Fruit fly (Drosophila melanogaster) whole organism, embryonic: Measurements from ENCODE around the gene CG3505.

Experiments used
- ATbp ChIP-seq: fragments of 200-800 bp; sonication (Bioruptor generic); optimal IDR thresholded peaks from 2 replicates; lab custom pipeline; 2017; ENCODE audit warnings: missing biosample characterization, mild to moderate bottlenecking, missing genetic modification characterization, missing genetic modification reagents
- Antp ChIP-seq: fragments of 200-800 bp; sonication (Bioruptor generic); optimal IDR thresholded peaks from 3 replicates; lab custom pipeline; 2016; ENCODE audit warnings: missing biosample characterization, missing genetic modification characterization
- Asciz ChIP-seq: fragments of 200-800 bp; sonication (Bioruptor generic); optimal IDR thresholded peaks from 2 replicates; lab custom pipeline; 2017; ENCODE audit warnings: missing biosample characterization, mild to moderate bottlenecking, missing genetic modification characterization, missing genetic modification reagents
- Awh ChIP-seq: fragments of 200-800 bp; sonication (Bioruptor generic); IDR thresholded peaks from 2 replicates; pipeline ENCODE4, ENCODE4 v1.3.6; 2022; ENCODE audit warnings: missing biosample characterization, missing genetic modification characterization
- B-H1 ChIP-seq: fragments of 200-800 bp; sonication (Bioruptor generic); IDR thresholded peaks from 3 replicates; pipeline ENCODE4 v1.3.6; 2022; ENCODE audit warnings: missing biosample characterization, missing genetic modification characterization
- BEAF-32 ChIP-seq: fragments of 200-800 bp; sonication (Bioruptor generic); optimal IDR thresholded peaks from 3 replicates; lab custom pipeline; 2017; ENCODE audit warnings: missing biosample characterization, missing genetic modification characterization, mild to moderate bottlenecking, moderate library complexity, missing genetic modification reagents
- CG10321 ChIP-seq: fragments of 200-800 bp; sonication (Bioruptor generic); IDR thresholded peaks from 2 replicates; pipeline ENCODE4 v1.3.6; 2022; ENCODE audit warnings: missing biosample characterization, missing genetic modification characterization
- CG11085 ChIP-seq: fragments of 200-800 bp; sonication (Bioruptor generic); IDR thresholded peaks from 2 replicates; pipeline ENCODE4 v1.3.6; 2022; ENCODE audit warnings: missing biosample characterization, missing genetic modification characterization
- CG11696 ChIP-seq: fragments of 200-800 bp; sonication (Bioruptor generic); IDR thresholded peaks from 2 replicates; pipeline ENCODE4 v1.3.6; 2022; ENCODE audit warnings: missing biosample characterization, missing genetic modification characterization
- CG12071 ChIP-seq: fragments of 200-800 bp; sonication (Bioruptor generic); optimal IDR thresholded peaks from 3 replicates; lab custom pipeline; 2018; ENCODE audit warnings: missing biosample characterization, mild to moderate bottlenecking, missing genetic modification characterization
- CG12236 ChIP-seq: fragments of 200-800 bp; sonication (Bioruptor generic); optimal IDR thresholded peaks from 2 replicates; lab custom pipeline; 2016; ENCODE audit warnings: missing biosample characterization, missing genetic modification characterization
- CG1233 ChIP-seq: fragments of 200-800 bp; sonication (Bioruptor generic); optimal IDR thresholded peaks from 4 replicates; lab custom pipeline; 2018; ENCODE audit warnings: missing biosample characterization, mild to moderate bottlenecking, missing genetic modification characterization
- CG12391 ChIP-seq: fragments of 200-800 bp; sonication (Bioruptor generic); optimal IDR thresholded peaks from 3 replicates; lab custom pipeline; 2018; ENCODE audit warnings: missing biosample characterization, mild to moderate bottlenecking, missing genetic modification characterization, moderate library complexity
- CG16863 ChIP-seq: fragments of 200-800 bp; sonication (Bioruptor generic); optimal IDR thresholded peaks from 3 replicates; lab custom pipeline; 2016; ENCODE audit warnings: missing biosample characterization, missing genetic modification characterization
- CG17328 ChIP-seq: fragments of 200-800 bp; sonication (Bioruptor generic); IDR thresholded peaks from 2 replicates; pipeline ENCODE4 v1.3.6; 2022; ENCODE audit warnings: missing biosample characterization, missing genetic modification characterization
- CG18262 ChIP-seq: fragments of 200-800 bp; optimal IDR thresholded peaks from 3 replicates; lab custom pipeline; 2019; ENCODE audit warnings: missing biosample characterization, mild to moderate bottlenecking, missing genetic modification characterization, moderate library complexity
- CG2199 ChIP-seq: fragments of 200-800 bp; sonication (Bioruptor generic); IDR thresholded peaks from 3 replicates; pipeline ENCODE4 v1.3.6; 2022; ENCODE audit warnings: missing biosample characterization, missing genetic modification characterization
- CG2875 ChIP-seq: fragments of 200-800 bp; sonication (Bioruptor generic); optimal IDR thresholded peaks from 2 replicates; lab custom pipeline; 2017; ENCODE audit warnings: missing biosample characterization, mild to moderate bottlenecking, missing genetic modification characterization, missing genetic modification reagents
- CG30431 ChIP-seq: fragments of 200-800 bp; sonication (Bioruptor generic); optimal IDR thresholded peaks from 2 replicates; lab custom pipeline; 2017; ENCODE audit warnings: missing biosample characterization, missing genetic modification characterization
- CG3407 ChIP-seq: fragments of 200-800 bp; sonication (Bioruptor generic); optimal IDR thresholded peaks from 2 replicates; lab custom pipeline; 2018; ENCODE audit warnings: missing biosample characterization, mild to moderate bottlenecking, missing genetic modification characterization
- CG4328 ChIP-seq: fragments of 200-800 bp; sonication (Bioruptor generic); optimal IDR thresholded peaks from 3 replicates; lab custom pipeline; 2017; ENCODE audit warnings: missing biosample characterization, missing genetic modification reagents, missing genetic modification characterization
- CG4404 ChIP-seq: fragments of 200-800 bp; sonication (Bioruptor generic); IDR thresholded peaks from 2 replicates; pipeline ENCODE4 v1.3.6; 2022; ENCODE audit warnings: missing biosample characterization, missing genetic modification characterization
- CG4707 ChIP-seq: fragments of 200-800 bp; sonication (Bioruptor generic); optimal IDR thresholded peaks from 2 replicates; lab custom pipeline; 2018; ENCODE audit warnings: missing biosample characterization, mild to moderate bottlenecking, missing genetic modification characterization, moderate library complexity
- CG5953 ChIP-seq: fragments of 200-800 bp; sonication (Bioruptor generic); IDR thresholded peaks from 2 replicates; pipeline ENCODE4 v1.3.6; 2022; ENCODE audit warnings: missing biosample characterization, missing genetic modification characterization
- CrebB ChIP-seq: fragments of 200-800 bp; sonication (Bioruptor generic); optimal IDR thresholded peaks from 3 replicates; lab custom pipeline; 2018; ENCODE audit warnings: missing biosample characterization, mild to moderate bottlenecking, missing genetic modification characterization
- Dfd ChIP-seq, 2 experiments: fragments of >200 bp; optimal IDR thresholded peaks; 2 replicates each; lab custom pipeline; 2017; ENCODE audit warnings: missing biosample characterization in 2 of 2, missing genetic modification characterization in 2 of 2
- E2f2 ChIP-seq: fragments of 200-800 bp; sonication (Bioruptor generic); IDR thresholded peaks from 2 replicates; pipeline ENCODE4 v1.3.6; 2022; ENCODE audit warnings: missing biosample characterization, missing genetic modification characterization
- Elba2 ChIP-seq: fragments of 200-800 bp; sonication (Bioruptor generic); optimal IDR thresholded peaks from 3 replicates; lab custom pipeline; 2016; ENCODE audit warnings: missing biosample characterization, missing genetic modification characterization
- Gug ChIP-seq: fragments of 200-800 bp; sonication (Bioruptor generic); IDR thresholded peaks from 4 replicates; pipeline ENCODE4 v1.3.6; 2022; ENCODE audit warnings: missing biosample characterization, missing genetic modification characterization
- Hr51 ChIP-seq, 2 experiments: fragments of 200-800 bp; sonication (Bioruptor generic); optimal IDR thresholded peaks; 2 replicates in 1 of 2; 3 replicates in 1 of 2; lab custom pipeline; 2016 to 2018; ENCODE audit warnings: missing biosample characterization in 2 of 2, missing genetic modification characterization in 2 of 2, mild to moderate bottlenecking in 1 of 2, moderate library complexity in 1 of 2
- Opbp ChIP-seq: fragments of 200-800 bp; sonication (Bioruptor generic); IDR thresholded peaks from 3 replicates; pipeline ENCODE4 v1.3.6; 2022; ENCODE audit warnings: missing biosample characterization, missing genetic modification characterization; ENCODE audit not compliant: partially characterized antibody
- Optix ChIP-seq: fragments of 200-800 bp; sonication (Bioruptor generic); IDR thresholded peaks from 3 replicates; pipeline ENCODE4 v1.3.6; 2022; ENCODE audit warnings: missing biosample characterization, missing genetic modification characterization
- Sox102F ChIP-seq: fragments of 200-800 bp; sonication (Bioruptor generic); optimal IDR thresholded peaks from 2 replicates; lab custom pipeline; 2018; ENCODE audit warnings: missing biosample characterization, mild to moderate bottlenecking, missing genetic modification characterization, moderate library complexity
- aop ChIP-seq: fragments of 200-800 bp; sonication (Bioruptor generic); IDR thresholded peaks from 2 replicates; pipeline ENCODE4 v1.3.6; 2022; ENCODE audit warnings: missing biosample characterization, missing genetic modification characterization
- btn ChIP-seq: fragments of 200-800 bp; sonication (Bioruptor generic); optimal IDR thresholded peaks from 2 replicates; lab custom pipeline; 2016; ENCODE audit warnings: missing biosample characterization, missing genetic modification characterization
- chm ChIP-seq: fragments of 200-800 bp; sonication (Bioruptor generic); IDR thresholded peaks from 2 replicates; pipeline ENCODE4 v1.3.6; 2022; ENCODE audit warnings: missing biosample characterization, missing genetic modification characterization
- gce ChIP-seq: fragments of 200-800 bp; sonication (Bioruptor generic); IDR thresholded peaks from 3 replicates; pipeline ENCODE4 v1.3.6; 2022; ENCODE audit warnings: missing biosample characterization, missing genetic modification characterization
- ind ChIP-seq: fragments of 200-800 bp; sonication (Bioruptor generic); optimal IDR thresholded peaks from 3 replicates; lab custom pipeline; 2016; ENCODE audit warnings: missing biosample characterization, missing genetic modification characterization
- insv ChIP-seq, 2 experiments: fragments of 200-800 bp; sonication (Bioruptor generic); optimal IDR thresholded peaks; 3 replicates each; lab custom pipeline; 2016 to 2018; ENCODE audit warnings: missing biosample characterization in 2 of 2, missing genetic modification characterization in 2 of 2
- jumu ChIP-seq: fragments of 200-800 bp; sonication (Bioruptor generic); optimal IDR thresholded peaks from 3 replicates; lab custom pipeline; 2016; ENCODE audit warnings: missing biosample characterization, missing genetic modification characterization
- ken ChIP-seq: fragments of 200-800 bp; sonication (Bioruptor generic); IDR thresholded peaks from 3 replicates; pipeline ENCODE4 v1.3.6; 2022; ENCODE audit warnings: missing biosample characterization, missing genetic modification characterization
- knrl ChIP-seq: fragments of 200-800 bp; sonication (Bioruptor generic); IDR thresholded peaks from 3 replicates; pipeline ENCODE4 v1.3.6; 2022; ENCODE audit warnings: missing biosample characterization, missing genetic modification characterization; ENCODE audit not compliant: partially characterized antibody
- lmd ChIP-seq: fragments of 200-800 bp; sonication (Bioruptor generic); IDR thresholded peaks from 2 replicates; pipeline ENCODE4 v1.3.6; 2022; ENCODE audit warnings: missing biosample characterization, missing genetic modification characterization
- mam ChIP-seq: fragments of 200-800 bp; sonication (Bioruptor generic); optimal IDR thresholded peaks from 3 replicates; lab custom pipeline; 2016; ENCODE audit warnings: missing biosample characterization, missing genetic modification characterization
- onecut ChIP-seq: fragments of 200-800 bp; sonication (Bioruptor generic); IDR thresholded peaks from 2 replicates; pipeline ENCODE4 v1.3.6; 2022; ENCODE audit warnings: missing biosample characterization, missing genetic modification characterization
- p53 ChIP-seq: fragments of 200-800 bp; sonication (Bioruptor generic); optimal IDR thresholded peaks from 2 replicates; lab custom pipeline; 2016; ENCODE audit warnings: missing biosample characterization, missing genetic modification characterization
- pan ChIP-seq, 4 experiments: fragments of >200 bp in 3 of 4; fragments of 200-800 bp in 1 of 4; sonication (Bioruptor generic) in 1 of 4; optimal IDR thresholded peaks in 3 of 4; IDR thresholded peaks in 1 of 4; 2 replicates each; pipeline versions ENCODE4 v1.3.6 to Lab custom; 2017 to 2022; ENCODE audit warnings: missing biosample characterization in 2 of 4, missing genetic modification characterization in 2 of 4, mixed read lengths in 1 of 4
- repo ChIP-seq: fragments of 200-800 bp; sonication (Bioruptor generic); optimal IDR thresholded peaks from 2 replicates; lab custom pipeline; 2016; ENCODE audit warnings: missing biosample characterization, missing genetic modification characterization
- sim ChIP-seq: fragments of 200-800 bp; sonication (Bioruptor generic); IDR thresholded peaks from 2 replicates; pipeline ENCODE4 v1.3.6; 2022; ENCODE audit warnings: missing biosample characterization, missing genetic modification characterization
- vfl ChIP-seq: fragments of 200-800 bp; sonication (Bioruptor generic); optimal IDR thresholded peaks from 2 replicates; lab custom pipeline; 2016; ENCODE audit warnings: missing biosample characterization, missing genetic modification characterization
- zen2 ChIP-seq: fragments of 200-800 bp; sonication (Bioruptor generic); IDR thresholded peaks from 3 replicates; pipeline ENCODE4 v1.3.6; 2022; ENCODE audit warnings: missing biosample characterization, missing genetic modification characterization; ENCODE audit not compliant: partially characterized antibody

The CG3505 gene

DNA sequence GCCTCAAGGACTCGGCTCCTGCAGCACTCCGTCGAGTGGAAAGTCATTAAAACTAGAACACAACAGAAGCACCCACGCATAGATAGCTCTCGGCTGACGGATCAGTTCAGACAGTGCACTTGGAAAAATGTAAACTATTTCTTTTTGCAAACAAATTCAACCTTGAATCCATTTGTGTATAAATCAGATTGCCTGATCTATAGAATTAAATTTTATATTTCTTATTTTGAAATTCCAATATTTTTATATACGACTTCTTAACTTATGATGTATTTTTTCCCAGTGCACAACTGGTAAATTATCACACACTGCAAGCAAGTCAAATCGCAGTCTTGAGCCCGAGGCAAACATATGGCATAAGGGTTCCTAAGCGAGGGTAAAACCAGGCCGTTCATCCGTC, 17.5 kb downstream of the CG3505 start (continued):
- TF ChIP-seq insv (GFP tag; optimal IDR thresholded peaks at IDR 0.05; lab: Kevin White, UChicago) (no peak), Sox102F (GFP tag; lab: Kevin White, UChicago) (peak; percentile 56), Opbp (GFP tag; lab: Robert Waterston, UW) (no peak), CG11696 (no peak), ken (peak; percentile 50; the same call in 1 of the 3 replicates), mam (GFP tag; lab: Kevin White, UChicago) (no peak), Dfd (GFP tag; optimal IDR thresholded peaks at IDR 0.05; lab: Kevin White, UChicago) (no peak), knrl (GFP tag; lab: Robert Waterston, UW) (no peak), repo (GFP tag; lab: Kevin White, UChicago) (no peak), vfl (GFP tag; lab: Kevin White, UChicago) (no peak), CG16863 (GFP tag; lab: Kevin White, UChicago) (peak; percentile 45), CG2875 (GFP tag; lab: Kevin White, UChicago) (peak; percentile 63), CG2199 (GFP tag; lab: Robert Waterston, UW) (peak; percentile 63; the same call in 2 of the 3 replicates), Antp (GFP tag; lab: Kevin White, UChicago) (no peak), CG17328 (GFP tag; lab: Robert Waterston, UW) (peak; percentile 84), CG3407 (GFP tag; lab: Kevin White, UChicago) (peak; percentile 42), Optix (GFP tag; lab: Robert Waterston, UW) (peak; percentile 51; the same call in 1 of the 3 replicates), CG5953 (no peak), Hr51 (GFP tag; optimal IDR thresholded peaks at IDR 0.05; lab: Kevin White, UChicago) (peak; percentile 47 to 48), CG11085 (no peak), CG30431 (peak; percentile 33), CG12071 (GFP tag; lab: Kevin White, UChicago) (no peak), CG12391 (tag; lab: Kevin White, UChicago) (peak; percentile 78), CG4404 (GFP tag; lab: Robert Waterston, UW) (peak; percentile 93), BEAF-32 (no peak), zen2 (GFP tag; lab: Robert Waterston, UW) (no peak), onecut (GFP tag; lab: Robert Waterston, UW) (peak; percentile 50), B-H1 (GFP tag; lab: Robert Waterston, UW) (peak; percentile 38; the same call in 1 of the 3 replicates), CrebB (tag; lab: Kevin White, UChicago) (no peak), chm (GFP tag; lab: Robert Waterston, UW) (peak; percentile 58; the same call in 1 of the 2 replicates), Asciz (GFP tag; lab: Kevin White, UChicago) (peak; percentile 24), ind (peak; percentile 48), gce (GFP tag; lab: Robert Waterston, UW) (peak; percentile 54; the same call in 2 of the 3 replicates), p53 (GFP tag; lab: Kevin White, UChicago) (no peak), pan (optimal IDR thresholded peaks at IDR 0.05; lab: Kevin White, UChicago) (no peak), pan (GFP tag; optimal IDR thresholded peaks at IDR 0.05 in 1 of 2, IDR thresholded peaks at IDR 0.05 in 1 of 2) (peak in 1 of 2 experiments; percentile 68), CG18262 (peak; percentile 89), Awh (GFP tag; lab: Robert Waterston, UW) (peak; percentile 63; the same call in 1 of the 2 replicates), CG12236 (GFP tag; lab: Kevin White, UChicago) (no peak), Gug (peak; percentile 52; the same call in 2 of the 4 replicates), CG4707 (GFP tag; lab: Kevin White, UChicago) (no peak), jumu (GFP tag; lab: Kevin White, UChicago) (no peak), btn (no peak), CG10321 (no peak), Elba2 (GFP tag; lab: Kevin White, UChicago) (peak; percentile 69), CG1233 (GFP tag; lab: Kevin White, UChicago) (peak; percentile 49), CG4328 (GFP tag; lab: Kevin White, UChicago) (no peak), E2f2 (peak; percentile 20; the same call in 1 of the 2 replicates), ATbp (peak; percentile 22), aop (GFP tag; lab: Robert Waterston, UW) (no peak), sim (GFP tag; lab: Robert Waterston, UW) (peak; percentile 82), lmd (GFP tag; lab: Robert Waterston, UW) (peak; percentile 67)
